Worm (Caenorhabditis elegans) whole organism, late embryonic: ENCODE measurements around the gene srx-137.

ENCODE experiments used
- C08G9.2 ChIP-seq: sonication (generic microtip); optimal IDR thresholded peaks from 2 replicates; lab custom pipeline; 2016; ENCODE audit warnings: mild to moderate bottlenecking, missing genetic modification characterization, moderate library complexity, missing compliant biosample characterization
- C38D4.7 ChIP-seq: fragments of 200-800 bp; sonication (Bioruptor generic); optimal IDR thresholded peaks from 2 replicates; lab custom pipeline; 2018; ENCODE audit warnings: mild to moderate bottlenecking, missing genetic modification characterization, moderate library complexity, missing compliant biosample characterization
- T23F11.4 ChIP-seq: fragments of 200-800 bp; sonication (Bioruptor generic); optimal IDR thresholded peaks from 2 replicates; lab custom pipeline; 2018; ENCODE audit warnings: mild to moderate bottlenecking, missing genetic modification characterization, missing compliant biosample characterization
- ahr-1 ChIP-seq: sonication (generic microtip); optimal IDR thresholded peaks from 2 replicates; lab custom pipeline; 2016; ENCODE audit warnings: missing genetic modification characterization, missing compliant biosample characterization
- ama-1 ChIP-seq: fragments of 150-350 bp; optimal IDR thresholded peaks from 2 replicates; lab custom pipeline; 2014
- ceh-18 ChIP-seq: sonication (generic microtip); optimal IDR thresholded peaks from 2 replicates; lab custom pipeline; 2016; ENCODE audit warnings: missing genetic modification characterization, missing compliant biosample characterization
- ceh-19 ChIP-seq: fragments of 200-800 bp; sonication (Bioruptor generic); optimal IDR thresholded peaks from 2 replicates; lab custom pipeline; 2018; ENCODE audit warnings: mild to moderate bottlenecking, missing genetic modification characterization, missing compliant biosample characterization
- ceh-34 ChIP-seq: sonication (generic microtip); optimal IDR thresholded peaks from 2 replicates; lab custom pipeline; 2016; ENCODE audit warnings: mild to moderate bottlenecking, missing genetic modification characterization, missing compliant biosample characterization
- ceh-48 ChIP-seq: sonication (generic microtip); optimal IDR thresholded peaks from 2 replicates; lab custom pipeline; 2016; ENCODE audit warnings: missing genetic modification characterization, inconsistent platforms, missing compliant biosample characterization
- ceh-6 ChIP-seq: fragments of 200-800 bp; sonication (Bioruptor generic); optimal IDR thresholded peaks from 2 replicates; lab custom pipeline; 2018; ENCODE audit warnings: mild to moderate bottlenecking, missing genetic modification characterization, missing compliant biosample characterization
- che-1 ChIP-seq: sonication (generic microtip); optimal IDR thresholded peaks from 2 replicates; lab custom pipeline; 2016; ENCODE audit warnings: mild to moderate bottlenecking, missing genetic modification characterization, missing compliant biosample characterization
- eyg-1 ChIP-seq: sonication (generic microtip); optimal IDR thresholded peaks from 2 replicates; lab custom pipeline; 2016; ENCODE audit warnings: missing genotype, missing genetic modification characterization, missing compliant biosample characterization
- fax-1 ChIP-seq: sonication (generic microtip); optimal IDR thresholded peaks from 2 replicates; lab custom pipeline; 2016; ENCODE audit warnings: missing genotype, missing genetic modification characterization, missing compliant biosample characterization
- fkh-10 ChIP-seq: fragments of 150-350 bp; optimal IDR thresholded peaks from 2 replicates; lab custom pipeline; 2014; ENCODE audit warnings: missing biosample characterization, missing genetic modification reagents, missing genetic modification characterization
- gmeb-2 ChIP-seq: sonication (generic microtip); optimal IDR thresholded peaks from 2 replicates; lab custom pipeline; 2016; ENCODE audit warnings: missing genetic modification characterization, inconsistent platforms, missing compliant biosample characterization
- hlh-15 ChIP-seq: sonication (generic microtip); optimal IDR thresholded peaks from 2 replicates; lab custom pipeline; 2016; ENCODE audit warnings: missing genetic modification characterization, missing compliant biosample characterization
- hlh-30 ChIP-seq: sonication (generic microtip); optimal IDR thresholded peaks from 2 replicates; lab custom pipeline; 2017; ENCODE audit warnings: antibody characterized with exemption, missing genetic modification characterization, missing compliant biosample characterization; ENCODE audit not compliant: insufficient read depth
- hlh-8 ChIP-seq: sonication (generic microtip); optimal IDR thresholded peaks from 2 replicates; lab custom pipeline; 2016; ENCODE audit warnings: missing genotype, missing genetic modification characterization, missing compliant biosample characterization
- lin-11 ChIP-seq: fragments of 200-800 bp; sonication (Bioruptor generic); optimal IDR thresholded peaks from 2 replicates; lab custom pipeline; 2018; ENCODE audit warnings: mild to moderate bottlenecking, missing genetic modification characterization, missing compliant biosample characterization
- madf-2 ChIP-seq: sonication (generic microtip); optimal IDR thresholded peaks from 2 replicates; lab custom pipeline; 2017; ENCODE audit warnings: missing genetic modification characterization, missing compliant biosample characterization
- nfya-1 ChIP-seq: sonication (generic microtip); optimal IDR thresholded peaks from 2 replicates; lab custom pipeline; 2017; ENCODE audit warnings: missing genetic modification characterization, mild to moderate bottlenecking, missing compliant biosample characterization, antibody characterized with exemption, moderate library complexity
- nhr-11 ChIP-seq: fragments of 150-350 bp; optimal IDR thresholded peaks from 2 replicates; lab custom pipeline; 2014; ENCODE audit warnings: missing biosample characterization, missing genetic modification characterization
- odd-2 ChIP-seq: sonication (generic microtip); optimal IDR thresholded peaks from 2 replicates; lab custom pipeline; 2017; ENCODE audit warnings: antibody characterized with exemption, mild to moderate bottlenecking, missing genetic modification characterization, missing compliant biosample characterization
- pag-3 ChIP-seq: sonication (generic microtip); optimal IDR thresholded peaks from 2 replicates; lab custom pipeline; 2016; ENCODE audit warnings: missing compliant biosample characterization, missing genetic modification characterization, borderline replicate concordance
- pat-9 ChIP-seq: fragments of 200-800 bp; sonication (Bioruptor generic); optimal IDR thresholded peaks from 2 replicates; lab custom pipeline; 2018; ENCODE audit warnings: mild to moderate bottlenecking, missing genetic modification characterization, moderate library complexity, missing compliant biosample characterization
- pha-4 ChIP-seq: fragments of 150-350 bp; optimal IDR thresholded peaks from 2 replicates; lab custom pipeline; 2018; ENCODE audit warnings: missing biosample characterization, missing genetic modification reagents, missing genetic modification characterization
- pqm-1 ChIP-seq: sonication (generic microtip); optimal IDR thresholded peaks from 2 replicates; lab custom pipeline; 2016; ENCODE audit warnings: missing genetic modification characterization, missing compliant biosample characterization
- sox-2 ChIP-seq: fragments of 200-800 bp; sonication (Bioruptor generic); IDR thresholded peaks from 2 replicates; pipeline ENCODE4 v1.3.6; 2022; ENCODE audit warnings: missing genetic modification reagents, missing genetic modification characterization, missing compliant biosample characterization
- syd-9 ChIP-seq: sonication (generic microtip); optimal IDR thresholded peaks from 2 replicates; lab custom pipeline; 2016; ENCODE audit warnings: mild to moderate bottlenecking, missing genetic modification characterization, moderate library complexity, missing compliant biosample characterization
- tbx-2 ChIP-seq: sonication (generic microtip); optimal IDR thresholded peaks from 2 replicates; lab custom pipeline; 2016; ENCODE audit warnings: missing genetic modification characterization, missing compliant biosample characterization
- ttx-3 ChIP-seq: sonication (generic microtip); optimal IDR thresholded peaks from 2 replicates; lab custom pipeline; 2016; ENCODE audit warnings: missing genetic modification reagents, missing genetic modification characterization, missing compliant biosample characterization
- unc-55 ChIP-seq: sonication (generic microtip); optimal IDR thresholded peaks from 2 replicates; lab custom pipeline; 2017; ENCODE audit warnings: missing biosample characterization, missing genetic modification reagents, missing genetic modification characterization
- zip-5 ChIP-seq: sonication (generic microtip); optimal IDR thresholded peaks from 2 replicates; lab custom pipeline; 2016; ENCODE audit warnings: missing genetic modification characterization, missing compliant biosample characterization

srx-137 gene

DNA sequence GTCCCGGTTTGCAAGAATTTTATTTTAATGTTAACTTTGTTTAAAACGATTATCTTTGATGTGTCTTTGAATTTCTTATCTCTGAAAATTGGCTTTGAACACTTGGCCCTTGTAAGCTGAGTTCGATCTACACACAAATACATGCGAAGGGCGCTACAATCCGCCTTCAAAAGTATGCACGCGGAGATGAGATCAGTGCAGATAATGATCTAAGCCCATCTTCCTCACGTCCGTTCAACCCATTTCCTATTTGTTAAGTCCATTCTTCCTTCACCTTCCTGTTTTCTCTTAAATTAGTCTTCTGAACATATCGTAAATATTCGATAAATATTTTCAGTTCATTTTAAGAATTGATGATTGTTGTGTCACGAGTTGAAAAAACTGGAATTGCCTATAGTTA is 3.7 kb downstream of the srx-137 start, which contains the start of gene nhr-175:
nhr-175 (plus strand) TSS at position 339 of the 400 bp plus-strand sequence.
- no peak for TF ChIP-seq fkh-10 (GFP tag; lab: Kevin White, UChicago)
- TF ChIP-seq tbx-2 (tag; lab: Kevin White, UChicago): no peak
- no peak for TF ChIP-seq ceh-34 (tag; lab: Kevin White, UChicago)
- TF ChIP-seq odd-2 (tag; lab: Kevin White, UChicago): no peak
- no peak for TF ChIP-seq hlh-8
- no peak for TF ChIP-seq pha-4
- TF ChIP-seq nfya-1 (tag; lab: Kevin White, UChicago): no peak
- no peak for TF ChIP-seq ttx-3 (tag; lab: Kevin White, UChicago)
- TF ChIP-seq ceh-48 (tag; lab: Kevin White, UChicago): no peak
- no peak for TF ChIP-seq ceh-18 (tag; lab: Kevin White, UChicago)

DNA sequence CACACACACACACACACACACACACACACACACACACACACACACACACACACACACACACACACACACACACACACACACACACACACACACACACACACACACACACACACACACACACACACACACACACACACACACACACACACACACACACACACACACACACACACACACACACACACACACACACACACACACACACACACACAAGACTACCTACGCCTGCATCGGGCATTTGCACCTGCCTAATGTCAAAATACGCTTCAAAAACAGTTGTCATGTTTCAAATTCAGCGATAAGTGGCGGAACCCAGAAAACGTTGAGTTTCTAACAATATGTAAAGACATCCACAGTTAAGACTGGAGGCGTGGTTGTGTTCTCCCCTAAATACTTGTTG is 6.3 kb downstream of the srx-137 start:
- TF ChIP-seq ceh-6 (GFP tag; lab: Kevin White, UChicago) (peak; percentile 51), gmeb-2 (tag; lab: Kevin White, UChicago) (peak; percentile 29), lin-11 (tag; lab: Kevin White, UChicago) (peak; percentile 33), pat-9 (peak; percentile 50), ceh-19 (GFP tag; lab: Kevin White, UChicago) (peak; percentile 51)

DNA sequence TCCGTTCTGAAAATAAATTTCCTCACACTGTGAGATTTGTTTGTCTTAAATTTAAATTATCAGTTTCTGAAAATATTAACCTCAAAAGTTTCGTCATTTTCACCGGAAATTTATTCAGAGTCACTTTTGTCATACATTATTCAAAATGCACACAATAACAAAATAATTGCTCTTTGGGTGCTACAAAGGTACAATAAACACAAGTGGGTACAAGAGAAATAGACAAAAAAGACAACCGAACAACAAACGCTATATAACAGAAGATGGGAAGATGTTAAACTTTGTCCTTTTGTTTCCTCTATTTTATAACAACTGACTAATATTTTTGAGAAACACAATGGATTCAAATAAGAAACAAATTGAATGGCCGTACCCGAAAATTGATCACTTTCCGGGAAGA is 6.9 kb downstream of the srx-137 start:
- TF ChIP-seq pqm-1 (tag; lab: Kevin White, UChicago): no peak
- no peak for TF ChIP-seq T23F11.4 (GFP tag; lab: Kevin White, UChicago)

DNA sequence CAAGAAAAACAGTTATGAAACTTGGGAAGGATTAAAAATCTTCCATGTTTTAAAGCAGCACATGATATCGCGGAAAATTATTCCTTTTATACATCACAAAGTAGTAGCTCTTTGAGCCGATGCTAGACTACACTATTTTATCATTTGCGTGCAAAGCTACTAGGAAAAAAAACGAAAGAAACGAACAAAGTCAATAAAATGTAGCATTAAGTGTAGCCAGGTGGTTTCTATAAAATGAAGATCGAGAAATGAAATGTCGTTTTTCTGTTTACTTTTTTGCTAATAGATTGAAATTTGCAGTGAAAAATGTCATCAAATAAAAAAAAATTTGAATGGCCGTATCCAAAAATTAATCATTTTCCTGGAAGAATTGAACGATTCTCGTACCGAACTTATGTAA is 10.3 kb downstream of the srx-137 start, which contains the start of gene cpt-5:
cpt-5 (plus strand) TSS at position 301 of the 400 bp plus-strand sequence.
- TF ChIP-seq fax-1 (tag; lab: Kevin White, UChicago): no peak
- no peak for TF ChIP-seq fkh-10 (GFP tag; lab: Kevin White, UChicago)
- no peak for TF ChIP-seq pha-4
- no peak for TF ChIP-seq ahr-1 (tag; lab: Kevin White, UChicago)
- no peak for TF ChIP-seq che-1 (tag; lab: Kevin White, UChicago)
- no peak for TF ChIP-seq nfya-1 (tag; lab: Kevin White, UChicago)
- TF ChIP-seq zip-5 (tag; lab: Kevin White, UChicago): no peak
- TF ChIP-seq pat-9: no peak
- TF ChIP-seq hlh-30 (tag; lab: Kevin White, UChicago): no peak
- TF ChIP-seq nhr-11 (tag; lab: Kevin White, UChicago): no peak

DNA sequence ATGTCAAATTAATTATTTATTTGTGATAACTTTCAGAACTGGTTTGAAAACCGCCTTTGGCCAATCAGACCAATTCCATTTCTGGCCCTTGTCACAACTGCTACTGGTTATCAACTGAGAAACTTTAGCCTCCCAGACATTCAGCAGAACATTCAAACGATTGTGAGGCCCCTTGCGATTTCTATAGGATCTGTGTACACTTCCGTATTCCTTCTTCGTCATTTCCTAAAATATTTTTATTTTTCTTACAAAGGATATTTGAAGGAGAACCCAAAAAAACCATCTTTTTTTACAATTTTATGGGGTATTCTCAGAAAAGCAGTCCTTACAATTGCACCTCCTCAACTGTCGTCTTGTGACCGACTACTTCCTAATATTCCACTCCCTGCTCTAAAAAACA is 10.7 kb downstream of the srx-137 start:
- TF ChIP-seq madf-2 (no peak), sox-2 (GFP tag; lab: Robert Waterston, UW) (no peak), ama-1 (lab: Kevin White, UChicago) (no peak), lin-11 (tag; lab: Kevin White, UChicago) (no peak), eyg-1 (tag; lab: Kevin White, UChicago) (no peak), C08G9.2 (tag; lab: Kevin White, UChicago) (no peak), hlh-15 (tag; lab: Kevin White, UChicago) (no peak), pag-3 (tag; lab: Kevin White, UChicago) (no peak), ceh-19 (GFP tag; lab: Kevin White, UChicago) (no peak), C38D4.7 (GFP tag; lab: Kevin White, UChicago) (no peak), syd-9 (tag; lab: Kevin White, UChicago) (no peak), unc-55 (GFP tag; lab: Kevin White, UChicago) (no peak)
- TF ChIP-seq, all 69 proteins: peak for 0
